Worm (Caenorhabditis elegans) whole organism, young adult: ENCODE data around the gene B0454.8.

ENCODE experiments used
- Y67H2A.10 ChIP-seq: fragments of 200-800 bp; sonication (Bioruptor generic); conservative IDR thresholded peaks from 2 replicates; pipeline ENCODE4 v1.3.6; 2022; ENCODE audit warnings: missing genetic modification reagents, missing genetic modification characterization, missing compliant biosample characterization
- attf-5 ChIP-seq: fragments of 200-800 bp; sonication (Bioruptor generic); optimal IDR thresholded peaks from 2 replicates; lab custom pipeline; 2018; ENCODE audit warnings: mild to moderate bottlenecking, missing genetic modification characterization, missing compliant biosample characterization
- attf-6 ChIP-seq: fragments of 200-800 bp; sonication (Bioruptor generic); IDR thresholded peaks from 2 replicates; pipeline ENCODE4 v1.3.6; 2022; ENCODE audit warnings: missing genetic modification reagents, missing genetic modification characterization, missing compliant biosample characterization
- efl-1 ChIP-seq: fragments of 150-350 bp; optimal IDR thresholded peaks from 2 replicates; lab custom pipeline; 2014; ENCODE audit warnings: missing biosample characterization, missing genetic modification reagents, missing genetic modification characterization
- lin-40 ChIP-seq: sonication (generic microtip); optimal IDR thresholded peaks from 2 replicates; lab custom pipeline; 2016; ENCODE audit warnings: missing genetic modification characterization, mild to moderate bottlenecking, missing compliant biosample characterization, missing genotype, missing genetic modification reagents
- nhr-27 ChIP-seq: fragments of 200-800 bp; sonication (Bioruptor generic); optimal IDR thresholded peaks from 2 replicates; lab custom pipeline; 2018; ENCODE audit warnings: mild to moderate bottlenecking, missing genetic modification characterization, moderate library complexity, missing compliant biosample characterization
- nhr-80 ChIP-seq: sonication (generic microtip); optimal IDR thresholded peaks from 2 replicates; lab custom pipeline; 2016; ENCODE audit warnings: missing genetic modification characterization, missing compliant biosample characterization
- pha-4 ChIP-seq: fragments of 150-350 bp; sonication (generic microtip); optimal IDR thresholded peaks from 2 replicates; lab custom pipeline; 2014; ENCODE audit warnings: missing biosample characterization, missing genetic modification reagents, missing genetic modification characterization
- sdz-38 ChIP-seq: sonication (generic microtip); optimal IDR thresholded peaks from 2 replicates; lab custom pipeline; 2016; ENCODE audit warnings: missing genotype, missing genetic modification characterization, missing compliant biosample characterization
- snpc-1.1 ChIP-seq: sonication (generic microtip); optimal IDR thresholded peaks from 2 replicates; lab custom pipeline; 2017; ENCODE audit warnings: missing genetic modification characterization, mild to moderate bottlenecking, missing compliant biosample characterization, antibody characterized with exemption, moderate library complexity, missing genotype, missing genetic modification reagents; ENCODE audit not compliant: insufficient read depth
- sptf-2 ChIP-seq: fragments of 200-800 bp; sonication (Bioruptor generic); optimal IDR thresholded peaks from 2 replicates; lab custom pipeline; 2018; ENCODE audit warnings: mild to moderate bottlenecking, missing genetic modification characterization, missing compliant biosample characterization
- unc-62 ChIP-seq: fragments of 150-350 bp; optimal IDR thresholded peaks from 2 replicates; lab custom pipeline; 2014; ENCODE audit warnings: missing biosample characterization, missing genetic modification reagents, missing genetic modification characterization
- xnd-1 ChIP-seq: sonication (generic microtip); optimal IDR thresholded peaks from 2 replicates; lab custom pipeline; 2016; ENCODE audit warnings: missing genotype, missing genetic modification reagents, missing genetic modification characterization, missing compliant biosample characterization

- TF ChIP-seq unc-62 (GFP tag; lab: Kevin White, UChicago) (no peak), nhr-27 (tag; lab: Kevin White, UChicago) (no peak), snpc-1.1 (tag; lab: Kevin White, UChicago) (no peak), lin-40 (tag; lab: Kevin White, UChicago) (no peak), efl-1 (GFP tag; lab: Kevin White, UChicago) (no peak), sptf-2 (GFP tag; lab: Kevin White, UChicago) (no peak), pha-4 (tag; lab: Kevin White, UChicago) (no peak), attf-6 (GFP tag; lab: Robert Waterston, UW) (no peak), attf-5 (GFP tag; lab: Kevin White, UChicago) (no peak), Y67H2A.10 (GFP tag; lab: Robert Waterston, UW) (no peak), sdz-38 (no peak), nhr-80 (tag; lab: Kevin White, UChicago) (no peak), xnd-1 (tag; lab: Kevin White, UChicago) (no peak)
These were observed 23.5 kb downstream of the B0454.8 start, which contains the start of gene clec-3 for ce11 chrII:3019807-3020206.
